Fruit fly (Drosophila melanogaster) whole organism, embryonic: ENCODE measurements around the gene CG8814.

ENCODE experiments used
- ATbp ChIP-seq: fragments of 200-800 bp; sonication (Bioruptor generic); optimal IDR thresholded peaks from 2 replicates; lab custom pipeline; 2017; ENCODE audit warnings: missing biosample characterization, mild to moderate bottlenecking, missing genetic modification characterization, missing genetic modification reagents
- Adf1 ChIP-seq: fragments of 200-800 bp; sonication (Bioruptor generic); IDR thresholded peaks from 2 replicates; pipeline ENCODE4 v1.3.6; 2022; ENCODE audit warnings: missing biosample characterization, missing genetic modification characterization
- Asciz ChIP-seq: fragments of 200-800 bp; sonication (Bioruptor generic); optimal IDR thresholded peaks from 2 replicates; lab custom pipeline; 2017; ENCODE audit warnings: missing biosample characterization, mild to moderate bottlenecking, missing genetic modification characterization, missing genetic modification reagents
- BEAF-32 ChIP-seq: fragments of 200-800 bp; sonication (Bioruptor generic); optimal IDR thresholded peaks from 3 replicates; lab custom pipeline; 2017; ENCODE audit warnings: missing biosample characterization, missing genetic modification characterization, mild to moderate bottlenecking, moderate library complexity, missing genetic modification reagents
- CG10366 ChIP-seq: fragments of 200-800 bp; sonication (Bioruptor generic); IDR thresholded peaks from 2 replicates; pipeline ENCODE4 v1.3.6; 2022; ENCODE audit warnings: missing biosample characterization, missing genetic modification characterization
- CG10654 ChIP-seq: fragments of 200-800 bp; sonication (Bioruptor generic); optimal IDR thresholded peaks from 2 replicates; lab custom pipeline; 2016; ENCODE audit warnings: missing biosample characterization, missing genetic modification characterization
- CG11560 ChIP-seq: fragments of 200-800 bp; sonication (Bioruptor generic); IDR thresholded peaks from 3 replicates; pipeline ENCODE4 v1.3.6; 2022; ENCODE audit warnings: missing biosample characterization, missing genetic modification characterization
- CG12236 ChIP-seq: fragments of 200-800 bp; sonication (Bioruptor generic); optimal IDR thresholded peaks from 2 replicates; lab custom pipeline; 2016; ENCODE audit warnings: missing biosample characterization, missing genetic modification characterization
- CG13287 ChIP-seq: fragments of 200-800 bp; sonication (Bioruptor generic); IDR thresholded peaks from 2 replicates; pipeline ENCODE4 v1.3.6; 2022; ENCODE audit warnings: missing biosample characterization, missing genetic modification characterization; ENCODE audit not compliant: partially characterized antibody
- CG15073 ChIP-seq: fragments of 200-800 bp; sonication (Bioruptor generic); optimal IDR thresholded peaks from 2 replicates; lab custom pipeline; 2016; ENCODE audit warnings: missing biosample characterization, missing genetic modification characterization
- CG1529 ChIP-seq: fragments of 200-800 bp; sonication (Bioruptor generic); optimal IDR thresholded peaks from 3 replicates; lab custom pipeline; 2018; ENCODE audit warnings: missing biosample characterization, missing genetic modification characterization
- CG1647 ChIP-seq: fragments of 200-800 bp; sonication (Bioruptor generic); optimal IDR thresholded peaks from 3 replicates; lab custom pipeline; 2016; ENCODE audit warnings: missing biosample characterization, missing genetic modification characterization
- CG16813 ChIP-seq: fragments of 200-800 bp; sonication (Bioruptor generic); IDR thresholded peaks from 3 replicates; pipeline ENCODE4 v1.3.6; 2022; ENCODE audit warnings: missing biosample characterization, missing genetic modification characterization; ENCODE audit not compliant: partially characterized antibody
- CG17829 ChIP-seq: fragments of 200-800 bp; optimal IDR thresholded peaks from 2 replicates; lab custom pipeline; 2019; ENCODE audit warnings: missing biosample characterization, mild to moderate bottlenecking, missing genetic modification characterization, moderate library complexity
- CG2889 ChIP-seq: fragments of 200-800 bp; sonication (Bioruptor generic); IDR thresholded peaks from 3 replicates; pipeline ENCODE4 v1.3.6; 2022; ENCODE audit warnings: missing biosample characterization, missing genetic modification characterization
- CG3163 ChIP-seq: fragments of 200-800 bp; sonication (Bioruptor generic); optimal IDR thresholded peaks from 3 replicates; lab custom pipeline; 2016; ENCODE audit warnings: missing biosample characterization, missing genetic modification characterization
- CG32532 ChIP-seq: fragments of 200-800 bp; sonication (Bioruptor generic); IDR thresholded peaks from 2 replicates; pipeline ENCODE4 v1.3.6; 2022; ENCODE audit warnings: missing biosample characterization, missing genetic modification characterization
- CG4404 ChIP-seq: fragments of 200-800 bp; sonication (Bioruptor generic); IDR thresholded peaks from 2 replicates; pipeline ENCODE4 v1.3.6; 2022; ENCODE audit warnings: missing biosample characterization, missing genetic modification characterization
- CG4617 ChIP-seq: fragments of 200-800 bp; sonication (Bioruptor generic); optimal IDR thresholded peaks from 3 replicates; lab custom pipeline; 2016; ENCODE audit warnings: missing biosample characterization, missing genetic modification characterization, borderline replicate concordance
- CG6813 ChIP-seq: fragments of 200-800 bp; sonication (Bioruptor generic); optimal IDR thresholded peaks from 2 replicates; lab custom pipeline; 2017; ENCODE audit warnings: missing biosample characterization, missing genetic modification characterization, mild to moderate bottlenecking, moderate library complexity, missing genetic modification reagents
- CG6854 ChIP-seq: fragments of 200-800 bp; sonication (Bioruptor generic); optimal IDR thresholded peaks from 3 replicates; lab custom pipeline; 2017; ENCODE audit warnings: missing biosample characterization, mild to moderate bottlenecking, missing genetic modification characterization
- CG7839 ChIP-seq: fragments of 200-800 bp; sonication (Bioruptor generic); optimal IDR thresholded peaks from 3 replicates; lab custom pipeline; 2018; ENCODE audit warnings: missing biosample characterization, mild to moderate bottlenecking, missing genetic modification characterization, moderate library complexity
- CG8089 ChIP-seq: fragments of 200-800 bp; sonication (Bioruptor generic); optimal IDR thresholded peaks from 3 replicates; lab custom pipeline; 2016; ENCODE audit warnings: missing biosample characterization, missing genetic modification characterization
- CrebB ChIP-seq: fragments of 200-800 bp; sonication (Bioruptor generic); optimal IDR thresholded peaks from 3 replicates; lab custom pipeline; 2018; ENCODE audit warnings: missing biosample characterization, mild to moderate bottlenecking, missing genetic modification characterization
- Dip2 ChIP-seq: fragments of 200-800 bp; sonication (Bioruptor generic); IDR thresholded peaks from 2 replicates; pipeline ENCODE4 v1.3.6; 2022; ENCODE audit warnings: missing biosample characterization, missing genetic modification characterization
- Ets97D ChIP-seq: fragments of 200-800 bp; sonication (Bioruptor generic); optimal IDR thresholded peaks from 3 replicates; lab custom pipeline; 2016; ENCODE audit warnings: missing biosample characterization, missing genetic modification characterization
- Gsc ChIP-seq: fragments of 200-800 bp; sonication (Bioruptor generic); IDR thresholded peaks from 2 replicates; pipeline ENCODE4 v1.3.6; 2022; ENCODE audit warnings: missing biosample characterization, missing genetic modification characterization
- Lpt ChIP-seq: fragments of >200 bp; optimal IDR thresholded peaks from 2 replicates; lab custom pipeline; 2018; ENCODE audit warnings: missing biosample characterization, missing genetic modification characterization
- Med ChIP-seq: fragments of 200-800 bp; sonication (Bioruptor generic); peaks from one replicate; lab custom pipeline; 2016; ENCODE audit warnings: missing biosample characterization, missing genetic modification characterization, mild to moderate bottlenecking, inconsistent platforms, moderate library complexity
- NK7.1 ChIP-seq: fragments of 200-800 bp; sonication (Bioruptor generic); optimal IDR thresholded peaks from 3 replicates; lab custom pipeline; 2016; ENCODE audit warnings: missing biosample characterization, missing genetic modification characterization
- Ptx1 ChIP-seq: fragments of 200-800 bp; sonication (Bioruptor generic); IDR thresholded peaks from 2 replicates; pipeline ENCODE4 v1.3.6; 2022; ENCODE audit warnings: missing biosample characterization, missing genetic modification characterization
- Tbp ChIP-seq: fragments of >200 bp; optimal IDR thresholded peaks from 2 replicates; lab custom pipeline; 2018; ENCODE audit warnings: missing biosample characterization, missing genetic modification characterization
- ash1 ChIP-seq: fragments of 200-800 bp; sonication (Bioruptor generic); optimal IDR thresholded peaks from 2 replicates; lab custom pipeline; 2018; ENCODE audit warnings: missing biosample characterization, mild to moderate bottlenecking, missing genetic modification characterization
- br ChIP-seq: fragments of >200 bp; optimal IDR thresholded peaks from 2 replicates; lab custom pipeline; 2017
- chm ChIP-seq: fragments of 200-800 bp; sonication (Bioruptor generic); IDR thresholded peaks from 2 replicates; pipeline ENCODE4 v1.3.6; 2022; ENCODE audit warnings: missing biosample characterization, missing genetic modification characterization
- crp ChIP-seq, 2 experiments: fragments of 200-800 bp; sonication (Bioruptor generic); optimal IDR thresholded peaks; 2 replicates in 1 of 2; 3 replicates in 1 of 2; lab custom pipeline; 2017; ENCODE audit warnings: missing biosample characterization in 2 of 2, missing genetic modification characterization in 2 of 2, mild to moderate bottlenecking in 1 of 2, moderate library complexity in 1 of 2
- dmrt11E ChIP-seq: fragments of 200-800 bp; sonication (Bioruptor generic); optimal IDR thresholded peaks from 3 replicates; lab custom pipeline; 2018; ENCODE audit warnings: missing biosample characterization, mild to moderate bottlenecking, missing genetic modification characterization, moderate library complexity
- gce ChIP-seq: fragments of 200-800 bp; sonication (Bioruptor generic); IDR thresholded peaks from 3 replicates; pipeline ENCODE4 v1.3.6; 2022; ENCODE audit warnings: missing biosample characterization, missing genetic modification characterization
- gcm2 ChIP-seq: fragments of 200-800 bp; sonication (Bioruptor generic); optimal IDR thresholded peaks from 2 replicates; lab custom pipeline; 2016; ENCODE audit warnings: missing biosample characterization, missing genetic modification characterization
- grau ChIP-seq: fragments of 200-800 bp; optimal IDR thresholded peaks from 3 replicates; lab custom pipeline; 2019; ENCODE audit warnings: missing biosample characterization, mild to moderate bottlenecking, missing genetic modification characterization, moderate library complexity
- ind ChIP-seq: fragments of 200-800 bp; sonication (Bioruptor generic); optimal IDR thresholded peaks from 3 replicates; lab custom pipeline; 2016; ENCODE audit warnings: missing biosample characterization, missing genetic modification characterization
- kni ChIP-seq: fragments of 200-800 bp; sonication (Bioruptor generic); optimal IDR thresholded peaks from 3 replicates; lab custom pipeline; 2017; ENCODE audit warnings: mild to moderate bottlenecking, missing biosample characterization, missing genetic modification reagents, missing genetic modification characterization
- phol ChIP-seq: fragments of 200-800 bp; sonication (Bioruptor generic); optimal IDR thresholded peaks from 3 replicates; lab custom pipeline; 2018; ENCODE audit warnings: missing biosample characterization, mild to moderate bottlenecking, missing genetic modification characterization, moderate library complexity
- rib ChIP-seq: fragments of 200-800 bp; sonication (Bioruptor generic); IDR thresholded peaks from 2 replicates; pipeline ENCODE4 v1.3.6; 2022; ENCODE audit warnings: missing biosample characterization, missing genetic modification characterization
- row ChIP-seq: fragments of 200-800 bp; sonication (Bioruptor generic); IDR thresholded peaks from 3 replicates; pipeline ENCODE4 v1.3.6; 2022; ENCODE audit warnings: missing biosample characterization, missing genetic modification characterization
- sc ChIP-seq, 3 experiments: fragments of >200 bp in 2 of 3; fragments of 200-800 bp in 1 of 3; sonication (Bioruptor generic) in 1 of 3; optimal IDR thresholded peaks; 2 replicates in 2 of 3; 3 replicates in 1 of 3; lab custom pipeline; 2017; ENCODE audit warnings: mild to moderate bottlenecking in 1 of 3, missing biosample characterization in 1 of 3, missing genetic modification characterization in 1 of 3, missing genetic modification reagents in 1 of 3
- sna ChIP-seq: fragments of 200-800 bp; sonication (Bioruptor generic); IDR thresholded peaks from 2 replicates; pipeline ENCODE4 v1.3.6; 2022; ENCODE audit warnings: missing biosample characterization, missing genetic modification characterization; ENCODE audit not compliant: partially characterized antibody
- tin ChIP-seq: fragments of 200-800 bp; sonication (Bioruptor generic); optimal IDR thresholded peaks from 3 replicates; lab custom pipeline; 2016; ENCODE audit warnings: missing biosample characterization, missing genetic modification characterization
- vfl ChIP-seq: fragments of 200-800 bp; sonication (Bioruptor generic); optimal IDR thresholded peaks from 2 replicates; lab custom pipeline; 2016; ENCODE audit warnings: missing biosample characterization, missing genetic modification characterization
- vnd ChIP-seq: fragments of 200-800 bp; sonication (Bioruptor generic); IDR thresholded peaks from 3 replicates; pipeline ENCODE4 v1.3.6; 2022; ENCODE audit warnings: missing biosample characterization, missing genetic modification characterization; ENCODE audit not compliant: partially characterized antibody
- wek ChIP-seq: fragments of 200-800 bp; sonication (Bioruptor generic); optimal IDR thresholded peaks from 3 replicates; lab custom pipeline; 2018; ENCODE audit warnings: missing biosample characterization, mild to moderate bottlenecking, missing genetic modification characterization, moderate library complexity

The CG8814 gene

dm6 chr2L:2878188-2878587 is 3.5 kb downstream of the CG8814 start, which contains the start of the genes Prx6a and Sbat (continued):
- no peak for TF ChIP-seq Dip2 (GFP tag; lab: Robert Waterston, UW)
- no peak for TF ChIP-seq vnd (GFP tag; lab: Robert Waterston, UW)
- peak; percentile 80 for TF ChIP-seq grau (tag; lab: Kevin White, UChicago)
- TF ChIP-seq row (GFP tag; lab: Robert Waterston, UW): peak; percentile 97
- TF ChIP-seq NK7.1 (GFP tag; lab: Kevin White, UChicago): no peak
- no peak for TF ChIP-seq gce (GFP tag; lab: Robert Waterston, UW)
- peak; percentile 93 to 98 for TF ChIP-seq crp (GFP tag; optimal IDR thresholded peaks at IDR 0.05; lab: Kevin White, UChicago)
- TF ChIP-seq Ptx1: peak; percentile 70
- peak; percentile 18 for TF ChIP-seq CG12236 (GFP tag; lab: Kevin White, UChicago)
- peak; percentile 65 for TF ChIP-seq dmrt11E
- TF ChIP-seq kni: peak; percentile 25
- peak; percentile 45 for TF ChIP-seq CG8089
- peak; percentile 68 for TF ChIP-seq CG10654
- peak; percentile 58 for TF ChIP-seq CrebB
- peak; percentile 48 for TF ChIP-seq CG13287 (GFP tag; lab: Robert Waterston, UW)
- no peak for TF ChIP-seq wek (GFP tag; lab: Kevin White, UChicago)
- TF ChIP-seq rib: no peak
- no peak for TF ChIP-seq Tbp (GFP tag; lab: Kevin White, UChicago)
- TF ChIP-seq Lpt (GFP tag; lab: Kevin White, UChicago): no peak
- peak; percentile 25 for TF ChIP-seq CG6813 (GFP tag; lab: Kevin White, UChicago)
- TF ChIP-seq Adf1 (GFP tag; lab: Robert Waterston, UW): no peak
- peak; percentile 54; the same call in 1 of the 3 replicates for TF ChIP-seq CG11560 (tag; lab: Robert Waterston, UW)
- TF ChIP-seq Ets97D: peak; percentile 46
- TF ChIP-seq CG6854 (GFP tag; lab: Kevin White, UChicago): peak; percentile 21
- no peak for TF ChIP-seq sna (GFP tag; lab: Robert Waterston, UW)
- TF ChIP-seq CG2889 (GFP tag; lab: Robert Waterston, UW): peak; percentile 68
- peak; percentile 72 for TF ChIP-seq CG32532
- TF ChIP-seq sc (optimal IDR thresholded peaks at IDR 0.05; lab: Kevin White, UChicago): no peak
- no peak for TF ChIP-seq sc (GFP tag; optimal IDR thresholded peaks at IDR 0.05; lab: Kevin White, UChicago)
- TF ChIP-seq CG7839 (tag; lab: Kevin White, UChicago): peak; percentile 70
- peak; percentile 32 for TF ChIP-seq CG3163 (GFP tag; lab: Kevin White, UChicago)
- peak; percentile 78 for TF ChIP-seq CG17829
- peak; percentile 44 for TF ChIP-seq BEAF-32 (GFP tag; lab: Kevin White, UChicago)
- peak; percentile 55; the same call in 1 of the 2 replicates for TF ChIP-seq CG10366
- no peak for TF ChIP-seq Gsc
- TF ChIP-seq ash1 (GFP tag; lab: Kevin White, UChicago): no peak
- peak; percentile 58 for TF ChIP-seq gcm2 (GFP tag; lab: Kevin White, UChicago)
- no peak for TF ChIP-seq Asciz (GFP tag; lab: Kevin White, UChicago)
- peak; percentile 4 for TF ChIP-seq ATbp
- TF ChIP-seq tin (GFP tag; lab: Kevin White, UChicago): peak; percentile 73
- TF ChIP-seq CG4617 (GFP tag; lab: Kevin White, UChicago): peak; percentile 58
- peak; percentile 11 for TF ChIP-seq CG1529 (GFP tag; lab: Kevin White, UChicago)
- TF ChIP-seq vfl (GFP tag; lab: Kevin White, UChicago): peak; percentile 63
- TF ChIP-seq ind (GFP tag; lab: Kevin White, UChicago): peak; percentile 79
- TF ChIP-seq CG4404 (GFP tag; lab: Robert Waterston, UW): peak; percentile 63
- TF ChIP-seq CG16813 (GFP tag; lab: Robert Waterston, UW): peak; percentile 36; the same call in 1 of the 3 replicates
- TF ChIP-seq CG1647: no peak
- peak; percentile 17 for TF ChIP-seq CG15073
- TF ChIP-seq br (lab: Kevin White, UChicago): no peak
- no peak for TF ChIP-seq chm
- peak; percentile 95 for TF ChIP-seq Med (GFP tag; lab: Kevin White, UChicago)
- peak; percentile 84 for TF ChIP-seq phol (tag; lab: Kevin White, UChicago)
